Worm (Caenorhabditis elegans): ENCODE results near the gene F13E9.11.

- no peak for TF ChIP-seq him-1 (tag; optimal IDR thresholded peaks at IDR 0.05)
- no peak for TF ChIP-seq W03F9.2 (tag; optimal IDR thresholded peaks at IDR 0.05)
These were observed at the start of gene F13E9.11 for ce11 chrIV:10868629-10869251.

Data from whole organism, L4/young adult.